Worm (Caenorhabditis elegans): Measurements from ENCODE around the gene Y10G11A.1.
"Not testable (repeated sequence)": the region's sequence is repeated elsewhere in the genome, so short reads cannot be mapped to it uniquely, and the experiment has no call there.

The Y10G11A.1 gene

DNA sequence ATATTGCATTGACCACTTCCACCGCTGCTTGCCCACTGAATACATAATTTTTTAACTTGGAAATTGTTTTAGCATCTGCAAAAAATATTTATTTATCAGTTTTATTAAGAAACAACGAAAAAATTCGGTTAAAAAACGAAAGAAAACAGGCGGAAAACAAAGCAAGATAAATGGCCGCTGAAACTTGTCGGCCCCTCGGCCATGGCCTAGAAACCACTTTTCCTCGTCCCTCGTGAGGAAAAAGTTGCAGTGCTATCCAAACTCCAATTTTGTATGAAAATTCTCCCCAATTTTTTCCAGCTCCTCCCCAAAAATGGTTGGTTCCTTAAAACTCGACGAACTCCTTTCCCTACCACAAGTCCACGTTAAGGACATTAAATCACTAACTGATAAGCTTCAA lies at the start of gene Y10G11A.1:
TSS of gene Y10G11A.1 (plus strand) at position 301 of the 400 bp plus-strand sequence.
- TF ChIP-seq W03F9.2, dao-5, him-1 (tag; optimal IDR thresholded peaks at IDR 0.05): not testable (repeated sequence)

- TF ChIP-seq him-1 (tag; optimal IDR thresholded peaks at IDR 0.05) = no peak
Observed at ce11 chrIV:16377942-16378341, 46.5 kb upstream of the Y10G11A.1 start.

DNA sequence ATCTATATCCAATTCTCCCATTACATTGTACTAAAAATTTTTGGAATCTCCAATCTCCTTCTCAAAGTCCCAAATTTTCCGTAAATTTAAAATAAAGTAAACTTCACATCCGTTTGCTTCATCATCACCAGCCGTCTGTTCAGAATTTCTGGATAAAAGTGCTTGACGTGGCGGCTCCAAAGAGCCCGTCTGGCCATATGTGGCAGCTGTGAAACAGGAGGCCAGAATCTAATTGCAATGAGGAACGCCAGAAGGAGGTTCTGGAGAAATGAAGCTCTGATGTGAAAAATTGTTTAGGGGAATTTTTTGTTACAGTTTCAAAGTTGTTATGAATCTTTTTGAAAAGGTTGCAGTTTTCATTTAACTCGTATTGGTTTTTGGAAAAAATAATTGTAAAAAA lies 44.2 kb upstream of the Y10G11A.1 start:
- no peak for TF ChIP-seq him-1 (tag; optimal IDR thresholded peaks at IDR 0.05)
- TF ChIP-seq W03F9.2 (tag; optimal IDR thresholded peaks at IDR 0.05) = no peak
- TF ChIP-seq dao-5 (tag; optimal IDR thresholded peaks at IDR 0.05) = no peak

DNA sequence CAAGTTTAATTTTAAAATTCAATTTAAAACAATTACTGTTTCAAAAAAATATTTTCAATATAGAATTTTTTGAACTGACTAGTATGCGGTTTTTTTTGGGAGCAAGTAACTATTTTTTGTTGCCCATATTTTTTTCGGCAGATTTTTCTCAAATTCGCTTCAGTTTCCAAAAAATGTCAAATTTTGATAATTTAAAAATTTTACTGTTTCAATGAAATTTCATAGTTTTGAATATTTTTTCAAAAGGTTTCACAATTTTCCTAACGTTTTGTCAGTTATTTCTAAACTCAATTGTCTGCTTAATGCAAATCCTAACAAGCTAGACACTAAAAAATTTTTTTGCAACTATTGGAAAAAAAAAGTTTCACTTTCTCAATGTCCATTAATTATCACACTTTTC lies 43.5 kb upstream of the Y10G11A.1 start:
- TF ChIP-seq him-1 (tag; optimal IDR thresholded peaks at IDR 0.05) = no peak
- TF ChIP-seq W03F9.2 (tag; optimal IDR thresholded peaks at IDR 0.05) = no peak
- no peak for TF ChIP-seq dao-5 (tag; optimal IDR thresholded peaks at IDR 0.05)

- TF ChIP-seq dao-5 (tag; optimal IDR thresholded peaks at IDR 0.05) = no peak
- TF ChIP-seq him-1 (tag; optimal IDR thresholded peaks at IDR 0.05) = no peak
- no peak for TF ChIP-seq W03F9.2 (tag; optimal IDR thresholded peaks at IDR 0.05)
Observed at ce11 chrIV:16381933-16382591, 42.4 kb upstream of the Y10G11A.1 start, which contains the start of gene Y7A9D.1. Gene Y7A9D.1 (minus strand): TSS chrIV:16382215.

ce11 chrIV:16384665-16385064 lies 39.8 kb upstream of the Y10G11A.1 start:
- TF ChIP-seq him-1 (tag; optimal IDR thresholded peaks at IDR 0.05) = no peak
- no peak for TF ChIP-seq dao-5 (tag; optimal IDR thresholded peaks at IDR 0.05)
- no peak for TF ChIP-seq W03F9.2 (tag; optimal IDR thresholded peaks at IDR 0.05)

ce11 chrIV:16388136-16388635 lies 36.3 kb upstream of the Y10G11A.1 start:
- TF ChIP-seq him-1 (tag; optimal IDR thresholded peaks at IDR 0.05) (no peak), dao-5 (tag; optimal IDR thresholded peaks at IDR 0.05) (peak; percentile 4)

DNA sequence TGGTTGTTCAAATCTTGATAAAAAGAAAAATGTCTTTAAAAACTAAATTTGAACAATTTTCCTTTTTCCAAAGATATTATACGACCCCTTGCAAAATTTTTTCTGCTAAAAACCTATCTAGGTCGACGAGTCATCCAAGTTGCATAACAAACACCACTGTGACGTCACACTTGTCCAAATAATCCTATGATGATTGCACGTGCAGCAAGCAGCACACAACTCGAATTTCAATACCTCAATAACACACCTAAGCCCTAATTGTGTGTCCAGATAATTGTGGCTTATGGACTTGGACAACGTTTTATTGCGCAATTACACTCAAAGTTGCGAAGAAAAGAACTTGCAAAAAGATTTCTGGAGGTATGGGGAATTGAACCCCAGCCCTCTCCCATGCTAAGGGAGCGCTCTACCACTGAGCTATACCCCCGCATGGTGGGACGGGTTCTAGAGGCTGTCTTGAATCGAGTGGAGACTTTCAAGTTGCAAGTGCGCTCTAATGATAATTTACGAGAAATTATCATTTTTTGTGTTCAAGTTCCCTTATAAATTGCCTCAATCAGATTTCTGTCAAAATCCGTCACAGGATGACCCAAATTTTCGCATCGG lies 35.5 kb upstream of the Y10G11A.1 start:
- TF ChIP-seq him-1 (tag; optimal IDR thresholded peaks at IDR 0.05) = peak; percentile 44
- TF ChIP-seq dao-5 (tag; optimal IDR thresholded peaks at IDR 0.05) = peak; percentile 54
- TF ChIP-seq W03F9.2 (tag; optimal IDR thresholded peaks at IDR 0.05) = no peak

- TF ChIP-seq W03F9.2 (tag; optimal IDR thresholded peaks at IDR 0.05) (no peak), him-1 (tag; optimal IDR thresholded peaks at IDR 0.05) (no peak), dao-5 (tag; optimal IDR thresholded peaks at IDR 0.05) (no peak)
Observed at ce11 chrIV:16391470-16391869, 33.0 kb upstream of the Y10G11A.1 start.

- TF ChIP-seq W03F9.2 (tag; optimal IDR thresholded peaks at IDR 0.05) (no peak), him-1 (tag; optimal IDR thresholded peaks at IDR 0.05) (no peak), dao-5 (tag; optimal IDR thresholded peaks at IDR 0.05) (no peak)
Observed at ce11 chrIV:16393668-16394067, 30.8 kb upstream of the Y10G11A.1 start, which contains the start of gene Y65A5A.24. Gene Y65A5A.24 (plus strand): TSS chrIV:16393968.

DNA sequence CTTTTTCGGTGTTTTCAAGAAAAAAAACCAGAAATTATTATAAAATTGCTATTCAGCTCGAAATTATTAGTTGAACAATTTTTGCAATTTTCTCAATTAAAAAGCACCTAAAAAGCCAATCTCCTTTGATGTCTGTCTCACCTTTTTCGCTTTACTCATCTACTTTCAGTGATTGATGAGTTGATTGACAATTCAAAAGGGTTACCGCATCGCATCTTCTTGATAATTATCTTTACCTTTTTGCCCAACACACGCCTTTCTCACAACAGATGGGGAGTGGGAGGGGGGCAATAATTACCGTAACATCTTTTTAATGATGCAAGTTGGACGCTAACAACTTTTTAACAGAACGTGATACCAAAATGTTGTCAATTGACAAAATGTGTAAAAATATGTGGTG lies 27.8 kb upstream of the Y10G11A.1 start:
- TF ChIP-seq dao-5 (tag; optimal IDR thresholded peaks at IDR 0.05) (no peak), him-1 (tag; optimal IDR thresholded peaks at IDR 0.05) (no peak), W03F9.2 (tag; optimal IDR thresholded peaks at IDR 0.05) (no peak)

DNA sequence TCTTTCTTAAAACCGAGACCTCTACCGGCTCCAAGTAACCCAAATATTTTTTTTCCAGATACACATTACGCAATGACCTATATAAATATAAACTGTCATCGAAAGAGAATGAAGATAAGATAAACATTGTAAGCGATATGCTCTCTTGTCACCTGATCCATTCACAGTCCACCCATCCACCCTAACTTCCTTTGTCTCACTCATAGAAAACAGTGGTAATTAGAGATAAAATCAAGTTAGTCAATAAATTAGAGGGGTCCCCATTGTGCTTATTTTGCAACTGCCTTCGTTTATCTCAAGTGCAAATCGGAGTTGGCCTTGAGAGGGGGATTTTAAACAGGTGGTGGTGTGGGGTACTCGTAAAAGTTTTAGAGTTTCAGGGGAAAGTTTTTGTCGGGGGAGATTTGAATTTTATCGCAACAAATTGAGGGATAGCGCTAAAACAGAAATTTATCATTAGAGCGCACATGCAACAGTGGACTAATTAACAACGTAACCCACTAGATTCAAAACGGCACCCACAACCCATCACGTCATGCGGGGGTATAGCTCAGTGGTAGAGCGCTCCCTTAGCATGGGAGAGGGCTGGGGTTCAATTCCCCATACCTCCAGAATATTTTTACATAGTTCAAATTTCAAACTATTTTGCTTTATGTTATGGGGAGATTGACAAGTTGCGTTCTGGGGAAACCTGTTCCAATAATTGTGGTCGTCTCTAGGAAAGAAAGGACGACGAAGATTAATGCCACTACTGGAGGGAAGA lies 26.4 kb upstream of the Y10G11A.1 start:
- TF ChIP-seq W03F9.2 (tag; optimal IDR thresholded peaks at IDR 0.05) (peak; percentile 20), him-1 (tag; optimal IDR thresholded peaks at IDR 0.05) (no peak)

DNA sequence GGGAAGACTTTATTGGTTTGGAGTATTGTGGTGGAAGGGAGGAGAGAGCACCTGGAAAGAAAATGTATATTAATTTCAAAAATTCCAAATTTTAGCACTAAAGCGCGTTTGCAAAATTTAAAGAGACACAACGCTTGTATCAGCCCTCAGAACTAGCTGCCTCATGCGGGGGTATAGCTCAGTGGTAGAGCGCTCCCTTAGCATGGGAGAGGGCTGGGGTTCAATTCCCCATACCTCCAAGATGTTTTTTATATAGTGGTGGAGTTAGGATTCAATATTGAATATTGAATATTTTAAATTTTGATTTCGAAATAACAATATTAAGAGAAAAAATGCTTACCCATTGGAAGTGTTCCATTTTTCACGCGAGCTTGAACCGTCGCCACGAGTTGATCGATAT lies 25.4 kb upstream of the Y10G11A.1 start:
- TF ChIP-seq dao-5 (tag; optimal IDR thresholded peaks at IDR 0.05) = peak; percentile 29
- TF ChIP-seq him-1 (tag; optimal IDR thresholded peaks at IDR 0.05) = peak; percentile 61
- TF ChIP-seq W03F9.2 (tag; optimal IDR thresholded peaks at IDR 0.05) = peak; percentile 55

DNA sequence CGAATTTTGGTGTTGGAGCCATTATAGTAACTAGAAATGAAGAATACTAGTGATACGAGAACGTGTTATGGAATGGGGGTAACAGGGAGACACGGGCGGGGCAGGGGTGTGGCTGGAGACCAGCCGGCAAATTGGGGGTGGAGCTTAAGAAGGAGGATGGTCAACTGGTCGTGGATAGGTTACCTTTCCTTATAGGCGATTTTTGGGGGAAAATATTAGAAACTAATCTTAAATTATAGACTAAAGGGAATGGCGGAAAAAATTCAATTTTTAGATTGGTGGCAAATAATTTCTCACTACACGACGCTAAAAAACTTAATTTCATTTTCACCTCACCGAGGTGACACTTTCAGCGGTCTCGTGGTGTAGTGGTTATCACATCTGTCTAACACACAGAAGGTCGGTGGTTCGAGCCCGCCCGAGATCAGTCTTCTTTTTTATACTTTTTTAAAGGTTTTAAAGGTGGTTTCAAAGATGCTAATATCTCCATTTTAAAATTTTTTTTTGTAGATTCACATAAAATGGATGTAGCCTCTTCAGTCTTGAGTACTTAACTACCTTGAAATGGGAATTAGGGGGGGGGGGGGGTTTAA lies 24.6 kb upstream of the Y10G11A.1 start, which contains the start of gene Y65A5A.1:
TSS of gene Y65A5A.1 (minus strand) at position 51 of the 593 bp plus-strand sequence.
- peak; percentile 5 for TF ChIP-seq dao-5 (tag; optimal IDR thresholded peaks at IDR 0.05)
- TF ChIP-seq W03F9.2 (tag; optimal IDR thresholded peaks at IDR 0.05) = peak; percentile 6
- TF ChIP-seq him-1 (tag; optimal IDR thresholded peaks at IDR 0.05) = no peak
